Fruit fly (Drosophila melanogaster): ENCODE measurements around the gene CG14860.

DNA sequence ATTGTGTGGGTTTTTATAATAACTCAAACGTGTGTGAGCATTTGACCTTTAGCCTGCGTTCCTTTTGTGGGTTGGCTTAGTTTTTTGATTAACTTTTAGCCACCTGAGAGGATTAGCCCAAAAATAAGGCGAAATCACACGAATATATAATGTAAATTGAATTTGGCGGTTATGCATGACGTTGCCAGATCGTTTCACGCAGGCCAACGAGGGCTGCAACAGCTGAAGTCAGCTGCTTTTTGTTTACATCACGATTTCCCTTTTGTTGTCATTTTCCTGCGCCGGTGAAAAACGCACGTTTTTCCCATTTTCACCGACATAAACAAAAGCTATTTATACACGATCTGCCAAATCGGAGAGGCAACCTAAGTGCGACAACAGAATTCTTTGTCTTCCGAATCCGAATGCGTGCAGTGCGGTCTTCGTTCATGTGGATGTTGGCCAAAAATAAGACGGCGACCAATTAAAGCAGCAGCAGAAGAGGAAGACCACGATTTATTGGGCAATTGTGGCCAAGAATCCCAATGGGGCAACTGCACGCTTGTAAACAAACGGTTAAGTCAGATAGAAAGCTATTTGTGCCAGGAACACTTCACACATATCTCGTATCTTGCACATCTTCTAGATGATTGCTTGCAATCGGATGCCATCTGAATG lies 15.2 kb upstream of the CG14860 start, which contains the start of gene CG3631:
- TF ChIP-seq Abd-B (GFP tag; optimal IDR thresholded peaks at IDR 0.05) (no peak), pan (optimal IDR thresholded peaks at IDR 0.05) (no peak), Hr83 (GFP tag; optimal IDR thresholded peaks at IDR 0.05; ENCODE audit: poor library complexity, severe bottlenecking) (no peak), Hr78 (GFP tag; optimal IDR thresholded peaks at IDR 0.05) (no peak), Myc (optimal IDR thresholded peaks at IDR 0.05) (no peak), dl (GFP tag; optimal IDR thresholded peaks at IDR 0.05; ENCODE audit: insufficient read depth in 1 of 2, partially characterized antibody in 2 of 2) (no peak)
